Fruit fly (Drosophila melanogaster) whole organism: ENCODE data around the gene CG34454.

Experiments used
- Dll ChIP-seq: fragments of >200 bp; optimal IDR thresholded peaks from 2 replicates; lab custom pipeline; 2017
- psq ChIP-seq: fragments of >200 bp; optimal IDR thresholded peaks from 2 replicates; lab custom pipeline; 2017
- usp ChIP-seq: fragments of >200 bp; optimal IDR thresholded peaks from 2 replicates; lab custom pipeline; 2017; ENCODE audit warnings: missing biosample characterization, missing genetic modification characterization, mixed read lengths

DNA sequence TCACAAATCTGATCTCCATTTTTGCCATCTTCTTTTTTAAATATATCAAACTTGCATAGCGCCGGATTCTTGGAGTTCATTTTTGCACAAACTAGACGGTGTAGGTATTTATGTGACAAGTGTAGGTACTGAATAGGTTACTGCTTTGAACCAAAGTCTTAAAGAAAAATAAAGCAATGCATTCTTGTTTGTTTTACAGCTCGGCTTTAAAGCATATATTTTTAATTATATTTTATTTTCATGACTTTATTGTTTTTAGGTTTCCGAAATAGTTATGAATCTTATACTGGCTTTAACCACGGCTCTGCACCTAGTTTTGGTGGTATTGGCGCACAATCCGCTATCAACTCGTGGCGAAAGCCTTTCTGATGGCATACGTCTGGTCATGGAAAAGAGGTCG is 41.1 kb upstream of the CG34454 start, which contains the start of gene CG32845:
- TF ChIP-seq psq (lab: Kevin White, UChicago) (no peak), usp (GFP tag; lab: Kevin White, UChicago) (no peak), Dll (no peak)
